Worm (Caenorhabditis elegans) whole organism, L3 larva: Measurements from ENCODE around the gene F53G2.2.

Source experiments
- R02D3.7 ChIP-seq: fragments of 150-350 bp; optimal IDR thresholded peaks from 2 replicates; lab custom pipeline; 2014; ENCODE audit warnings: missing biosample characterization, missing genetic modification characterization
- ZK546.5 ChIP-seq: sonication (generic microtip); optimal IDR thresholded peaks from 2 replicates; lab custom pipeline; 2017; ENCODE audit warnings: missing biosample characterization, missing genetic modification characterization
- ama-1 ChIP-seq: fragments of 150-350 bp; optimal IDR thresholded peaks from 2 replicates; lab custom pipeline; 2018
- ceh-16 ChIP-seq: sonication (generic microtip); optimal IDR thresholded peaks from 2 replicates; lab custom pipeline; 2017; ENCODE audit warnings: missing biosample characterization, missing genetic modification characterization
- ceh-28 ChIP-seq: fragments of 150-350 bp; optimal IDR thresholded peaks from 2 replicates; lab custom pipeline; 2014; ENCODE audit warnings: missing biosample characterization, missing genetic modification reagents, missing genetic modification characterization
- ceh-82 ChIP-seq: fragments of 150-350 bp; optimal IDR thresholded peaks from 2 replicates; lab custom pipeline; 2014; ENCODE audit warnings: missing biosample characterization, missing genetic modification characterization
- ceh-9 ChIP-seq: sonication (generic microtip); optimal IDR thresholded peaks from 2 replicates; lab custom pipeline; 2018; ENCODE audit warnings: missing biosample characterization, missing genetic modification characterization
- daf-12 ChIP-seq: fragments of 150-350 bp; optimal IDR thresholded peaks from 2 replicates; lab custom pipeline; 2014; ENCODE audit warnings: missing biosample characterization, missing genetic modification reagents, missing genetic modification characterization
- egl-27 ChIP-seq: sonication (generic microtip); optimal IDR thresholded peaks from 4 replicates; lab custom pipeline; 2017; ENCODE audit warnings: missing biosample characterization, missing genetic modification reagents, missing genetic modification characterization
- egl-5 ChIP-seq: fragments of 150-350 bp; optimal IDR thresholded peaks from 2 replicates; lab custom pipeline; 2017; ENCODE audit warnings: missing biosample characterization, missing genetic modification reagents, missing genetic modification characterization, inconsistent platforms
- elt-1 ChIP-seq: fragments of 150-350 bp; optimal IDR thresholded peaks from 2 replicates; lab custom pipeline; 2014; ENCODE audit warnings: missing biosample characterization, missing genetic modification characterization
- elt-2 ChIP-seq: sonication (generic microtip); optimal IDR thresholded peaks from 2 replicates; lab custom pipeline; 2016; ENCODE audit warnings: missing genetic modification reagents, mild to moderate bottlenecking, missing genetic modification characterization, missing compliant biosample characterization
- elt-3 ChIP-seq, 3 experiments: fragments of 150-350 bp in 1 of 3; sonication (generic microtip) in 2 of 3; optimal IDR thresholded peaks; 2 replicates in 2 of 3; 4 replicates in 1 of 3; lab custom pipeline; 2014 to 2017; ENCODE audit warnings: missing biosample characterization in 3 of 3, missing genetic modification characterization in 3 of 3
- eor-1 ChIP-seq, 2 experiments: fragments of 150-350 bp; optimal IDR thresholded peaks; 2 replicates each; lab custom pipeline; 2014 to 2018; ENCODE audit warnings: missing biosample characterization in 2 of 2, missing genetic modification characterization in 2 of 2
- fkh-2 ChIP-seq: fragments of 150-350 bp; optimal IDR thresholded peaks from 2 replicates; lab custom pipeline; 2014; ENCODE audit warnings: missing biosample characterization, missing genetic modification reagents, missing genetic modification characterization
- fos-1 ChIP-seq: fragments of 150-350 bp; optimal IDR thresholded peaks from 2 replicates; lab custom pipeline; 2014; ENCODE audit warnings: missing biosample characterization, missing genetic modification characterization
- hmg-11 ChIP-seq: sonication (generic microtip); optimal IDR thresholded peaks from 2 replicates; lab custom pipeline; 2016; ENCODE audit warnings: missing genetic modification characterization, missing compliant biosample characterization
- jun-1 ChIP-seq: fragments of 150-350 bp; optimal IDR thresholded peaks from 2 replicates; lab custom pipeline; 2014; ENCODE audit warnings: missing biosample characterization, missing genetic modification reagents, missing genetic modification characterization
- lin-15B ChIP-seq: fragments of 150-350 bp; optimal IDR thresholded peaks from 2 replicates; lab custom pipeline; 2014; ENCODE audit warnings: missing biosample characterization, missing genetic modification characterization
- lin-39 ChIP-seq: fragments of 150-350 bp; optimal IDR thresholded peaks from 2 replicates; lab custom pipeline; 2018; ENCODE audit warnings: missing biosample characterization, missing genetic modification reagents, missing genetic modification characterization
- lsy-12 ChIP-seq: sonication (generic microtip); optimal IDR thresholded peaks from 2 replicates; lab custom pipeline; 2016; ENCODE audit warnings: mild to moderate bottlenecking, missing genetic modification characterization, missing compliant biosample characterization
- mdl-1 ChIP-seq: fragments of 150-350 bp; optimal IDR thresholded peaks from 2 replicates; lab custom pipeline; 2014; ENCODE audit warnings: missing biosample characterization, missing genetic modification characterization
- mml-1 ChIP-seq: fragments of 150-350 bp; sonication (generic microtip); optimal IDR thresholded peaks from 3 replicates; lab custom pipeline; 2014; ENCODE audit warnings: missing biosample characterization, missing genetic modification characterization
- nfya-1 ChIP-seq: sonication (generic microtip); optimal IDR thresholded peaks from 2 replicates; lab custom pipeline; 2017; ENCODE audit warnings: missing genetic modification characterization, mild to moderate bottlenecking, missing compliant biosample characterization, antibody characterized with exemption, moderate library complexity; ENCODE audit not compliant: insufficient read depth
- nhr-11 ChIP-seq: fragments of 150-350 bp; optimal IDR thresholded peaks from 2 replicates; lab custom pipeline; 2014; ENCODE audit warnings: missing biosample characterization, missing genetic modification characterization
- nhr-12 ChIP-seq: fragments of 150-350 bp; optimal IDR thresholded peaks from 2 replicates; lab custom pipeline; 2014; ENCODE audit warnings: missing biosample characterization, missing genetic modification characterization
- nhr-23 ChIP-seq: fragments of 150-350 bp; optimal IDR thresholded peaks from 2 replicates; lab custom pipeline; 2014; ENCODE audit warnings: missing biosample characterization, missing genetic modification reagents, missing genetic modification characterization
- nhr-237 ChIP-seq: fragments of 150-350 bp; optimal IDR thresholded peaks from 2 replicates; lab custom pipeline; 2014; ENCODE audit warnings: missing biosample characterization, missing genetic modification characterization
- nhr-25 ChIP-seq: sonication (generic microtip); optimal IDR thresholded peaks from 2 replicates; lab custom pipeline; 2017; ENCODE audit warnings: missing biosample characterization, missing genetic modification characterization
- nhr-28 ChIP-seq: fragments of 150-350 bp; optimal IDR thresholded peaks from 2 replicates; lab custom pipeline; 2014; ENCODE audit warnings: missing biosample characterization, missing genetic modification characterization
- nhr-67 ChIP-seq: fragments of 150-350 bp; optimal IDR thresholded peaks from 2 replicates; lab custom pipeline; 2014; ENCODE audit warnings: missing biosample characterization, missing genetic modification characterization
- nhr-76 ChIP-seq: fragments of 150-350 bp; sonication (generic microtip); optimal IDR thresholded peaks from 5 replicates; lab custom pipeline; 2014; ENCODE audit warnings: missing biosample characterization, missing genetic modification characterization
- nhr-77 ChIP-seq: fragments of 150-350 bp; optimal IDR thresholded peaks from 2 replicates; lab custom pipeline; 2014; ENCODE audit warnings: missing biosample characterization, missing genetic modification characterization
- pqm-1 ChIP-seq: fragments of 150-350 bp; optimal IDR thresholded peaks from 2 replicates; lab custom pipeline; 2017; ENCODE audit warnings: missing biosample characterization, missing genetic modification characterization, inconsistent platforms
- sea-2 ChIP-seq: fragments of 150-350 bp; sonication (generic microtip); optimal IDR thresholded peaks from 4 replicates; lab custom pipeline; 2014; ENCODE audit warnings: missing biosample characterization, missing genetic modification reagents, missing genetic modification characterization
- skn-1 ChIP-seq: fragments of 150-350 bp; optimal IDR thresholded peaks from 2 replicates; lab custom pipeline; 2014; ENCODE audit warnings: missing biosample characterization, missing genetic modification characterization
- snpc-4 ChIP-seq: fragments of 150-350 bp; optimal IDR thresholded peaks from 2 replicates; lab custom pipeline; 2014; ENCODE audit warnings: missing biosample characterization, missing genetic modification characterization
- tbx-2 ChIP-seq: sonication (generic microtip); optimal IDR thresholded peaks from 2 replicates; lab custom pipeline; 2016; ENCODE audit warnings: mild to moderate bottlenecking, missing genetic modification characterization, missing compliant biosample characterization
- unc-39 ChIP-seq: sonication (generic microtip); optimal IDR thresholded peaks from 4 replicates; lab custom pipeline; 2017; ENCODE audit warnings: missing biosample characterization, missing genetic modification characterization
- zag-1 ChIP-seq: fragments of 150-350 bp; optimal IDR thresholded peaks from 2 replicates; lab custom pipeline; 2014; ENCODE audit warnings: missing biosample characterization, missing genetic modification characterization
- ztf-4 ChIP-seq: fragments of 150-350 bp; optimal IDR thresholded peaks from 2 replicates; lab custom pipeline; 2014; ENCODE audit warnings: missing biosample characterization, missing genetic modification characterization

F53G2.2 gene

ce11 chrII:2455931-2456576 is 25.7 kb upstream of the F53G2.2 start:
- TF ChIP-seq nhr-11 (no peak), ceh-16 (tag; lab: Kevin White, UChicago) (no peak), nhr-23 (tag; lab: Kevin White, UChicago) (no peak), nhr-12 (tag; lab: Kevin White, UChicago) (no peak), pqm-1 (tag; lab: Kevin White, UChicago) (no peak), nfya-1 (no peak), skn-1 (tag; lab: Kevin White, UChicago) (no peak), ZK546.5 (no peak), tbx-2 (tag; lab: Kevin White, UChicago) (no peak), ama-1 (lab: Kevin White, UChicago) (no peak), nhr-25 (no peak), nhr-67 (tag; lab: Kevin White, UChicago) (no peak)
- TF ChIP-seq, all 47 proteins: peak for 0

ce11 chrII:2456973-2457372 is 24.7 kb upstream of the F53G2.2 start:
- TF ChIP-seq jun-1 (no peak), nhr-11 (no peak), sea-2 (GFP tag; lab: Kevin White, UChicago) (no peak), elt-1 (tag; lab: Kevin White, UChicago) (no peak), eor-1 (tag; optimal IDR thresholded peaks at IDR 0.05; lab: Kevin White, UChicago) (no peak), pqm-1 (tag; lab: Kevin White, UChicago) (no peak), ceh-9 (no peak), nhr-28 (tag; lab: Kevin White, UChicago) (no peak), ceh-82 (no peak), nhr-67 (tag; lab: Kevin White, UChicago) (no peak), nhr-76 (tag; lab: Kevin White, UChicago) (no peak), skn-1 (tag; lab: Kevin White, UChicago) (no peak), nhr-237 (tag; lab: Kevin White, UChicago) (no peak), egl-5 (no peak), mdl-1 (tag; lab: Kevin White, UChicago) (no peak)

ce11 chrII:2458881-2459280 is 22.8 kb upstream of the F53G2.2 start, which contains the start of gene pqn-42:
Gene pqn-42 (minus strand): TSS chrII:2458981.
- no peak for TF ChIP-seq mdl-1 (tag; lab: Kevin White, UChicago)
- TF ChIP-seq zag-1, result no peak
- TF ChIP-seq nhr-77 (tag; lab: Kevin White, UChicago), result no peak
- TF ChIP-seq fos-1 (tag; lab: Kevin White, UChicago), result no peak
- TF ChIP-seq fkh-2, result no peak
- no peak for TF ChIP-seq lsy-12 (tag; lab: Kevin White, UChicago)
- no peak for TF ChIP-seq lin-39 (tag; lab: Kevin White, UChicago)
- TF ChIP-seq R02D3.7 (tag; lab: Kevin White, UChicago), result no peak
- TF ChIP-seq elt-2, result no peak
- TF ChIP-seq pqm-1 (tag; lab: Kevin White, UChicago), result no peak
- TF ChIP-seq snpc-4 (tag; lab: Kevin White, UChicago), result no peak
- no peak for TF ChIP-seq lin-15B (tag; lab: Kevin White, UChicago)
- TF ChIP-seq tbx-2 (tag; lab: Kevin White, UChicago), result no peak
- TF ChIP-seq, all 47 proteins: peak for 0

- peak; percentile 82 for TF ChIP-seq ceh-28 (tag; lab: Kevin White, UChicago)
- no peak for TF ChIP-seq lin-15B (tag; lab: Kevin White, UChicago)
- TF ChIP-seq elt-3 (tag; optimal IDR thresholded peaks at IDR 0.05; lab: Kevin White, UChicago), result no peak
- TF ChIP-seq, all 47 proteins: peak for 1
Measured at ce11 chrII:2468885-2469284, 12.8 kb upstream of the F53G2.2 start.

- TF ChIP-seq daf-12 (no peak), unc-39 (tag; lab: Kevin White, UChicago) (no peak), hmg-11 (tag; lab: Kevin White, UChicago) (no peak), ztf-4 (tag; lab: Kevin White, UChicago) (no peak), ZK546.5 (no peak), lsy-12 (tag; lab: Kevin White, UChicago) (no peak), nhr-67 (tag; lab: Kevin White, UChicago) (no peak), R02D3.7 (tag; lab: Kevin White, UChicago) (no peak), nhr-11 (no peak), mml-1 (no peak), elt-2 (no peak), zag-1 (no peak), egl-27 (no peak), nhr-28 (tag; lab: Kevin White, UChicago) (no peak), nhr-76 (tag; lab: Kevin White, UChicago) (no peak), ceh-16 (tag; lab: Kevin White, UChicago) (no peak)
Measured at ce11 chrII:2473270-2473669, 8.5 kb upstream of the F53G2.2 start, which contains the start of gene tsr-1. Gene tsr-1 (minus strand): TSS chrII:2473370.
